Fruit fly (Drosophila melanogaster) whole organism, embryonic: ENCODE data around the gene Tim13.

ENCODE experiments used
- Abd-B ChIP-seq: fragments of 200-800 bp; sonication (Bioruptor generic); optimal IDR thresholded peaks from 2 replicates; lab custom pipeline; 2018; ENCODE audit warnings: missing biosample characterization, mild to moderate bottlenecking, missing genetic modification characterization, moderate library complexity
- Aef1 ChIP-seq: fragments of 200-800 bp; sonication (Bioruptor generic); IDR thresholded peaks from 3 replicates; pipeline ENCODE4 v1.3.6; 2022; ENCODE audit warnings: missing biosample characterization, missing genetic modification characterization
- B-H2 ChIP-seq: fragments of 200-800 bp; sonication (Bioruptor generic); optimal IDR thresholded peaks from 2 replicates; lab custom pipeline; 2018; ENCODE audit warnings: missing biosample characterization, mild to moderate bottlenecking, missing genetic modification characterization
- Bteb2 ChIP-seq: fragments of 200-800 bp; sonication (Bioruptor generic); optimal IDR thresholded peaks from 2 replicates; lab custom pipeline; 2016; ENCODE audit warnings: missing biosample characterization, missing genetic modification characterization
- CG10366 ChIP-seq: fragments of 200-800 bp; sonication (Bioruptor generic); IDR thresholded peaks from 2 replicates; pipeline ENCODE4 v1.3.6; 2022; ENCODE audit warnings: missing biosample characterization, missing genetic modification characterization
- CG12071 ChIP-seq: fragments of 200-800 bp; sonication (Bioruptor generic); optimal IDR thresholded peaks from 3 replicates; lab custom pipeline; 2018; ENCODE audit warnings: missing biosample characterization, mild to moderate bottlenecking, missing genetic modification characterization
- CG13296 ChIP-seq: fragments of 200-800 bp; sonication (Bioruptor generic); optimal IDR thresholded peaks from 3 replicates; lab custom pipeline; 2018; ENCODE audit warnings: missing biosample characterization, mild to moderate bottlenecking, missing genetic modification characterization
- CG15011 ChIP-seq: fragments of 200-800 bp; sonication (Bioruptor generic); optimal IDR thresholded peaks from 3 replicates; lab custom pipeline; 2018; ENCODE audit warnings: missing biosample characterization, mild to moderate bottlenecking, missing genetic modification characterization
- CG17186 ChIP-seq: fragments of 200-800 bp; sonication (Bioruptor generic); optimal IDR thresholded peaks from 3 replicates; lab custom pipeline; 2017; ENCODE audit warnings: missing biosample characterization, missing genetic modification reagents, missing genetic modification characterization
- CG17359 ChIP-seq: fragments of 200-800 bp; sonication (Bioruptor generic); optimal IDR thresholded peaks from 3 replicates; lab custom pipeline; 2018; ENCODE audit warnings: missing biosample characterization, mild to moderate bottlenecking, missing genetic modification characterization, moderate library complexity
- CG17802 ChIP-seq: fragments of 200-800 bp; sonication (Bioruptor generic); optimal IDR thresholded peaks from 2 replicates; lab custom pipeline; 2018; ENCODE audit warnings: missing biosample characterization, mild to moderate bottlenecking, missing genetic modification characterization, moderate library complexity
- CG1792 ChIP-seq: fragments of 200-800 bp; sonication (Bioruptor generic); optimal IDR thresholded peaks from 2 replicates; lab custom pipeline; 2016; ENCODE audit warnings: missing biosample characterization, missing genetic modification characterization
- CG2199 ChIP-seq: fragments of 200-800 bp; sonication (Bioruptor generic); IDR thresholded peaks from 3 replicates; pipeline ENCODE4 v1.3.6; 2022; ENCODE audit warnings: missing biosample characterization, missing genetic modification characterization
- CG2712 ChIP-seq: fragments of 200-800 bp; optimal IDR thresholded peaks from 3 replicates; lab custom pipeline; 2019; ENCODE audit warnings: missing biosample characterization, mild to moderate bottlenecking, missing genetic modification characterization, moderate library complexity
- CG30020 ChIP-seq: fragments of 200-800 bp; optimal IDR thresholded peaks from 2 replicates; lab custom pipeline; 2019; ENCODE audit warnings: missing biosample characterization, mild to moderate bottlenecking, missing genetic modification characterization, moderate library complexity
- CG34422 ChIP-seq: fragments of 200-800 bp; sonication (Bioruptor generic); IDR thresholded peaks from 3 replicates; pipeline ENCODE4 v1.3.6; 2022; ENCODE audit warnings: missing biosample characterization, missing genetic modification characterization
- CG3726 ChIP-seq: fragments of 200-800 bp; sonication (Bioruptor generic); IDR thresholded peaks from 3 replicates; pipeline ENCODE4, ENCODE4 v1.3.6; 2022; ENCODE audit warnings: missing biosample characterization, missing genetic modification characterization
- CG4820 ChIP-seq: fragments of 200-800 bp; sonication (Bioruptor generic); optimal IDR thresholded peaks from 3 replicates; lab custom pipeline; 2016; ENCODE audit warnings: missing biosample characterization, missing genetic modification characterization
- CG6765 ChIP-seq: fragments of 200-800 bp; sonication (Bioruptor generic); optimal IDR thresholded peaks from 3 replicates; lab custom pipeline; 2017; ENCODE audit warnings: missing biosample characterization, mild to moderate bottlenecking, missing genetic modification characterization
- CG8359 ChIP-seq: fragments of 200-800 bp; sonication (Bioruptor generic); optimal IDR thresholded peaks from 2 replicates; lab custom pipeline; 2017; ENCODE audit warnings: missing biosample characterization, mild to moderate bottlenecking, missing genetic modification characterization, borderline replicate concordance
- CG8765 ChIP-seq: fragments of 200-800 bp; sonication (Bioruptor generic); IDR thresholded peaks from 2 replicates; pipeline ENCODE4 v1.3.6; 2022; ENCODE audit warnings: missing biosample characterization, missing genetic modification characterization
- Camta ChIP-seq: fragments of 200-800 bp; sonication (Bioruptor generic); optimal IDR thresholded peaks from 2 replicates; lab custom pipeline; 2016; ENCODE audit warnings: missing biosample characterization, missing genetic modification characterization
- CrebB ChIP-seq: fragments of 200-800 bp; sonication (Bioruptor generic); optimal IDR thresholded peaks from 3 replicates; lab custom pipeline; 2018; ENCODE audit warnings: missing biosample characterization, mild to moderate bottlenecking, missing genetic modification characterization
- Doc3 ChIP-seq: fragments of 200-800 bp; sonication (Bioruptor generic); IDR thresholded peaks from 3 replicates; pipeline ENCODE4 v1.3.6; 2022; ENCODE audit warnings: missing biosample characterization, missing genetic modification characterization; ENCODE audit not compliant: partially characterized antibody
- H15 ChIP-seq: fragments of 200-800 bp; sonication (Bioruptor generic); IDR thresholded peaks from 3 replicates; pipeline ENCODE4 v1.3.6; 2022; ENCODE audit warnings: missing biosample characterization, missing genetic modification characterization
- HLH3B ChIP-seq: fragments of 200-800 bp; sonication (Bioruptor generic); IDR thresholded peaks from 2 replicates; pipeline ENCODE4 v1.3.6; 2022; ENCODE audit warnings: missing biosample characterization, missing genetic modification characterization
- Hand ChIP-seq: fragments of 200-800 bp; sonication (Bioruptor generic); optimal IDR thresholded peaks from 2 replicates; lab custom pipeline; 2017; ENCODE audit warnings: mild to moderate bottlenecking, missing biosample characterization, missing genetic modification reagents, missing genetic modification characterization
- Hmr ChIP-seq: fragments of 200-800 bp; sonication (Bioruptor generic); optimal IDR thresholded peaks from 3 replicates; lab custom pipeline; 2017; ENCODE audit warnings: mild to moderate bottlenecking, missing biosample characterization, missing genetic modification reagents, missing genetic modification characterization
- Lhr ChIP-seq: fragments of 200-800 bp; sonication (Bioruptor generic); optimal IDR thresholded peaks from 3 replicates; lab custom pipeline; 2017; ENCODE audit warnings: mild to moderate bottlenecking, missing biosample characterization, missing genetic modification reagents, missing genetic modification characterization
- Nf-YC ChIP-seq: fragments of 200-800 bp; optimal IDR thresholded peaks from 3 replicates; lab custom pipeline; 2019; ENCODE audit warnings: missing biosample characterization, mild to moderate bottlenecking, missing genetic modification characterization, moderate library complexity
- Optix ChIP-seq: fragments of 200-800 bp; sonication (Bioruptor generic); IDR thresholded peaks from 3 replicates; pipeline ENCODE4 v1.3.6; 2022; ENCODE audit warnings: missing biosample characterization, missing genetic modification characterization
- amos ChIP-seq: fragments of 200-800 bp; sonication (Bioruptor generic); IDR thresholded peaks from 2 replicates; pipeline ENCODE4 v1.3.6; 2022; ENCODE audit warnings: missing biosample characterization, missing genetic modification characterization; ENCODE audit not compliant: partially characterized antibody
- az2 ChIP-seq: fragments of 200-800 bp; sonication (Bioruptor generic); optimal IDR thresholded peaks from 3 replicates; lab custom pipeline; 2016; ENCODE audit warnings: missing biosample characterization, missing genetic modification characterization
- cg ChIP-seq: fragments of 200-800 bp; sonication (Bioruptor generic); optimal IDR thresholded peaks from 3 replicates; lab custom pipeline; 2019; ENCODE audit warnings: missing biosample characterization, mild to moderate bottlenecking, missing genetic modification characterization, moderate library complexity
- corto ChIP-seq: fragments of 200-800 bp; sonication (Bioruptor generic); optimal IDR thresholded peaks from 2 replicates; lab custom pipeline; 2016; ENCODE audit warnings: missing biosample characterization, mild to moderate bottlenecking, missing genetic modification characterization, moderate library complexity
- crol ChIP-seq: fragments of 200-800 bp; sonication (Bioruptor generic); IDR thresholded peaks from 2 replicates; pipeline ENCODE4 v1.3.6; 2022; ENCODE audit warnings: missing biosample characterization, missing genetic modification characterization
- dimm ChIP-seq: fragments of 200-800 bp; sonication (Bioruptor generic); IDR thresholded peaks from 2 replicates; pipeline ENCODE4 v1.3.6; 2022; ENCODE audit warnings: missing biosample characterization, missing genetic modification characterization
- dmrt99B ChIP-seq: fragments of 200-800 bp; sonication (Bioruptor generic); optimal IDR thresholded peaks from 2 replicates; lab custom pipeline; 2018; ENCODE audit warnings: missing biosample characterization, mild to moderate bottlenecking, missing genetic modification characterization, moderate library complexity
- grau ChIP-seq: fragments of 200-800 bp; optimal IDR thresholded peaks from 3 replicates; lab custom pipeline; 2019; ENCODE audit warnings: missing biosample characterization, mild to moderate bottlenecking, missing genetic modification characterization, moderate library complexity
- lab ChIP-seq: fragments of 200-800 bp; sonication (Bioruptor generic); optimal IDR thresholded peaks from 3 replicates; lab custom pipeline; 2017; ENCODE audit warnings: missing biosample characterization, missing genetic modification characterization, mild to moderate bottlenecking, moderate library complexity, missing genetic modification reagents
- nau ChIP-seq: fragments of 200-800 bp; sonication (Bioruptor generic); optimal IDR thresholded peaks from 3 replicates; lab custom pipeline; 2017; ENCODE audit warnings: missing biosample characterization, mild to moderate bottlenecking, missing genetic modification characterization, missing genetic modification reagents
- odd ChIP-seq: fragments of 200-800 bp; sonication (Bioruptor generic); optimal IDR thresholded peaks from 2 replicates; lab custom pipeline; 2017; ENCODE audit warnings: missing biosample characterization, mild to moderate bottlenecking, missing genetic modification characterization
- pfk ChIP-seq: fragments of 200-800 bp; sonication (Bioruptor generic); optimal IDR thresholded peaks from 2 replicates; lab custom pipeline; 2018; ENCODE audit warnings: missing biosample characterization, mild to moderate bottlenecking, missing genetic modification characterization, moderate library complexity
- sim ChIP-seq: fragments of 200-800 bp; sonication (Bioruptor generic); IDR thresholded peaks from 2 replicates; pipeline ENCODE4 v1.3.6; 2022; ENCODE audit warnings: missing biosample characterization, missing genetic modification characterization
- sna ChIP-seq: fragments of 200-800 bp; sonication (Bioruptor generic); IDR thresholded peaks from 2 replicates; pipeline ENCODE4 v1.3.6; 2022; ENCODE audit warnings: missing biosample characterization, missing genetic modification characterization; ENCODE audit not compliant: partially characterized antibody
- sr ChIP-seq: fragments of 200-800 bp; sonication (Bioruptor generic); IDR thresholded peaks from 3 replicates; pipeline ENCODE4 v1.3.6; 2022; ENCODE audit warnings: missing biosample characterization, missing genetic modification characterization
- stwl ChIP-seq: fragments of 200-800 bp; sonication (Bioruptor generic); optimal IDR thresholded peaks from 3 replicates; lab custom pipeline; 2018; ENCODE audit warnings: missing biosample characterization, mild to moderate bottlenecking, missing genetic modification characterization, moderate library complexity
- yki ChIP-seq: fragments of >200 bp; optimal IDR thresholded peaks from 3 replicates; lab custom pipeline; 2018

The Tim13 gene

DNA sequence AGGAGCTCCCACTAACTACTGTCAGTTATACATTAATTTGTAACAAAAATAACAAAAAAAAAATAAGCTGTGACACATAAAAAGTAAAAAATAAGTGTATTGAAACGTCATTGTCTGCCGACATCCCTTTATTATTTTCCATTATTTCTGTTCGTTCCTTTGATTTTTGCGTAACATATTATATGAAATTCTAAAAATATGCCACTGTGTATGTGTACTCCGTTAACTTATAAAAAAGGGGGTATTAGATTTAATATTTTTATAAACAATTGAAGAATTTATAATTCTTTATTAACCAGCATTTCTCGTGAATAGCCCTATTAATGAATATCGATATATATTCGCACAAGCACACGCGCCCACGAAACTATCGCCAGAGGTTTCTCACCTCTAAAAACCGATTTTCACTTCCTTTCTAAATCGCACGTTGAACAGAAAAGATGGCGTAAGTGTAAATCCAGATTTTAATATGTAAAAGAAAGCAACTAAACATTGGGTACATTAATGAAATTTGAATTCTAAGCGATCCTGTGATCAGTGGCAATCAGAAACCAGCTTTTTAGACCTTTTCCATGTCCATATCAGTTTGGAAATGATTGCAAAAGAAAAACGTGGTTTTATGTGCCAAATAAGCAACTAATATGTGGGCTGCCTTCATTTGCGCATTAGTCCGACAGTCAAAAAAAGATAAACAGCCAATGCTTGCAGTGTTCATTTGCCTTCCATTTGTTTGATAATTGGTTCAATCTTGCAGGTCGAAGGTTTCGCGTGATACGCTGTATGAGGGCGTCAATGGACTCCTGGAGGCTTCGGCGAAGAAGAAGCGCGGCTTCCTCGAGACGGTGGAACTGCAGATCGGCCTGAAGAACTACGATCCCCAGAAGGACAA is 48.4 kb upstream of the Tim13 start, which contains the start of gene RpL10Ab (continued):
- TF ChIP-seq Doc3 (GFP tag; lab: Robert Waterston, UW) (peak; percentile 64), CG17359 (peak; percentile 31), Camta (GFP tag; lab: Kevin White, UChicago) (peak; percentile 22), CG17802 (peak; percentile 50), odd (peak; percentile 37), CG34422 (peak; percentile 69; the same call in 2 of the 3 replicates), nau (GFP tag; lab: Kevin White, UChicago) (peak; percentile 70), B-H2 (GFP tag; lab: Kevin White, UChicago) (peak; percentile 84), dmrt99B (peak; percentile 70), grau (tag; lab: Kevin White, UChicago) (peak; percentile 48), CG3726 (0 out of 3 replicates have a peak, but pooled peaks have one; percentile 27), sna (GFP tag; lab: Robert Waterston, UW) (peak; percentile 19; the same call in 1 of the 2 replicates), pfk (GFP tag; lab: Kevin White, UChicago) (peak; percentile 65), CG15011 (peak; percentile 5), CG8359 (no peak), CG10366 (GFP tag; lab: Robert Waterston, UW) (peak; percentile 56), CG17186 (GFP tag; lab: Kevin White, UChicago) (peak; percentile 45), Nf-YC (tag; lab: Kevin White, UChicago) (peak; percentile 38), H15 (peak; percentile 68; the same call in 2 of the 3 replicates), Optix (GFP tag; lab: Robert Waterston, UW) (peak; percentile 50; the same call in 1 of the 3 replicates), CG12071 (GFP tag; lab: Kevin White, UChicago) (peak; percentile 82), cg (GFP tag; lab: Kevin White, UChicago) (no peak), az2 (peak; percentile 48), sr (peak; percentile 84), Lhr (GFP tag; lab: Kevin White, UChicago) (no peak), CG4820 (GFP tag; lab: Kevin White, UChicago) (peak; percentile 45), sim (GFP tag; lab: Robert Waterston, UW) (no peak), dimm (0 out of 2 replicates have a peak, but pooled peaks have one; percentile 9), Abd-B (GFP tag; lab: Kevin White, UChicago) (peak; percentile 55), HLH3B (peak; percentile 56), amos (GFP tag; lab: Robert Waterston, UW) (peak; percentile 94), corto (GFP tag; lab: Kevin White, UChicago) (peak; percentile 38), yki (lab: Kevin White, UChicago) (no peak), CrebB (tag; lab: Kevin White, UChicago) (peak; percentile 44), CG30020 (peak; percentile 67), CG8765 (GFP tag; lab: Robert Waterston, UW) (peak; percentile 44; the same call in 1 of the 2 replicates), Hmr (GFP tag; lab: Kevin White, UChicago) (peak; percentile 68), Bteb2 (GFP tag; lab: Kevin White, UChicago) (peak; percentile 47), Aef1 (peak; percentile 32; the same call in 1 of the 3 replicates), CG6765 (GFP tag; lab: Kevin White, UChicago) (peak; percentile 69), stwl (peak; percentile 5), CG13296 (peak; percentile 58), crol (GFP tag; lab: Robert Waterston, UW) (no peak), Hand (GFP tag; lab: Kevin White, UChicago) (no peak), CG2199 (GFP tag; lab: Robert Waterston, UW) (no peak), CG2712 (tag; lab: Kevin White, UChicago) (peak; percentile 67), lab (peak; percentile 82), CG1792 (GFP tag; lab: Kevin White, UChicago) (no peak)
